Fruit fly (Drosophila melanogaster) whole organism, embryonic: ENCODE data around the gene CG46427.

Source experiments
- Awh ChIP-seq: fragments of 200-800 bp; sonication (Bioruptor generic); IDR thresholded peaks from 2 replicates; pipeline ENCODE4, ENCODE4 v1.3.6; 2022; ENCODE audit warnings: missing biosample characterization, missing genetic modification characterization
- CG10147 ChIP-seq: fragments of 200-800 bp; sonication (Bioruptor generic); optimal IDR thresholded peaks from 2 replicates; lab custom pipeline; 2019; ENCODE audit warnings: missing biosample characterization, mild to moderate bottlenecking, missing genetic modification characterization, moderate library complexity
- CG11085 ChIP-seq: fragments of 200-800 bp; sonication (Bioruptor generic); IDR thresholded peaks from 2 replicates; pipeline ENCODE4 v1.3.6; 2022; ENCODE audit warnings: missing biosample characterization, missing genetic modification characterization
- CG13424 ChIP-seq: fragments of 200-800 bp; sonication (Bioruptor generic); optimal IDR thresholded peaks from 2 replicates; lab custom pipeline; 2019; ENCODE audit warnings: missing biosample characterization, mild to moderate bottlenecking, missing genetic modification characterization, moderate library complexity
- CG13624 ChIP-seq: fragments of 200-800 bp; sonication (Bioruptor generic); optimal IDR thresholded peaks from 2 replicates; lab custom pipeline; 2016; ENCODE audit warnings: missing biosample characterization, missing genetic modification characterization
- CG1603 ChIP-seq: fragments of 200-800 bp; sonication (Bioruptor generic); optimal IDR thresholded peaks from 2 replicates; lab custom pipeline; 2019; ENCODE audit warnings: missing biosample characterization, mild to moderate bottlenecking, missing genetic modification characterization, moderate library complexity
- CG2712 ChIP-seq: fragments of 200-800 bp; optimal IDR thresholded peaks from 3 replicates; lab custom pipeline; 2019; ENCODE audit warnings: missing biosample characterization, mild to moderate bottlenecking, missing genetic modification characterization, moderate library complexity
- CG2889 ChIP-seq: fragments of 200-800 bp; sonication (Bioruptor generic); IDR thresholded peaks from 3 replicates; pipeline ENCODE4 v1.3.6; 2022; ENCODE audit warnings: missing biosample characterization, missing genetic modification characterization
- CG31224 ChIP-seq: fragments of 200-800 bp; sonication (Bioruptor generic); IDR thresholded peaks from 2 replicates; pipeline ENCODE4 v1.3.6; 2022; ENCODE audit warnings: missing biosample characterization, missing genetic modification characterization
- CG3407 ChIP-seq: fragments of 200-800 bp; sonication (Bioruptor generic); optimal IDR thresholded peaks from 2 replicates; lab custom pipeline; 2018; ENCODE audit warnings: missing biosample characterization, mild to moderate bottlenecking, missing genetic modification characterization
- CG3726 ChIP-seq: fragments of 200-800 bp; sonication (Bioruptor generic); IDR thresholded peaks from 3 replicates; pipeline ENCODE4, ENCODE4 v1.3.6; 2022; ENCODE audit warnings: missing biosample characterization, missing genetic modification characterization
- CG3838 ChIP-seq: fragments of 200-800 bp; sonication (Bioruptor generic); optimal IDR thresholded peaks from 3 replicates; lab custom pipeline; 2016; ENCODE audit warnings: missing biosample characterization, missing genetic modification characterization
- CG3995 ChIP-seq: fragments of 200-800 bp; sonication (Bioruptor generic); optimal IDR thresholded peaks from 3 replicates; lab custom pipeline; 2016; ENCODE audit warnings: missing biosample characterization, missing genetic modification characterization
- CG4820 ChIP-seq: fragments of 200-800 bp; sonication (Bioruptor generic); optimal IDR thresholded peaks from 3 replicates; lab custom pipeline; 2016; ENCODE audit warnings: missing biosample characterization, missing genetic modification characterization
- CG6175 ChIP-seq: fragments of 200-800 bp; sonication (Bioruptor generic); IDR thresholded peaks from 3 replicates; pipeline ENCODE4 v1.3.6; 2022; ENCODE audit warnings: missing biosample characterization, missing genetic modification characterization
- CG6791 ChIP-seq: fragments of 200-800 bp; sonication (Bioruptor generic); IDR thresholded peaks from 3 replicates; pipeline ENCODE4 v1.3.6; 2022; ENCODE audit warnings: missing biosample characterization, missing genetic modification characterization; ENCODE audit not compliant: partially characterized antibody
- CG8089 ChIP-seq: fragments of 200-800 bp; sonication (Bioruptor generic); optimal IDR thresholded peaks from 3 replicates; lab custom pipeline; 2016; ENCODE audit warnings: missing biosample characterization, missing genetic modification characterization
- CG9797 ChIP-seq: fragments of 200-800 bp; sonication (Bioruptor generic); optimal IDR thresholded peaks from 3 replicates; lab custom pipeline; 2018; ENCODE audit warnings: missing biosample characterization, mild to moderate bottlenecking, missing genetic modification characterization
- Dip2 ChIP-seq: fragments of 200-800 bp; sonication (Bioruptor generic); IDR thresholded peaks from 2 replicates; pipeline ENCODE4 v1.3.6; 2022; ENCODE audit warnings: missing biosample characterization, missing genetic modification characterization
- Dp ChIP-seq: fragments of 200-800 bp; sonication (Bioruptor generic); optimal IDR thresholded peaks from 2 replicates; lab custom pipeline; 2018; ENCODE audit warnings: missing biosample characterization, mild to moderate bottlenecking, missing genetic modification characterization, moderate library complexity
- ERR ChIP-seq: fragments of 200-800 bp; sonication (Bioruptor generic); optimal IDR thresholded peaks from 2 replicates; lab custom pipeline; 2016; ENCODE audit warnings: missing biosample characterization, missing genetic modification characterization
- H15 ChIP-seq: fragments of 200-800 bp; sonication (Bioruptor generic); IDR thresholded peaks from 3 replicates; pipeline ENCODE4 v1.3.6; 2022; ENCODE audit warnings: missing biosample characterization, missing genetic modification characterization
- HHEX ChIP-seq: fragments of 200-800 bp; sonication (Bioruptor generic); optimal IDR thresholded peaks from 3 replicates; lab custom pipeline; 2017; ENCODE audit warnings: missing biosample characterization, mild to moderate bottlenecking, missing genetic modification characterization, missing genetic modification reagents
- HmgZ ChIP-seq: fragments of 200-800 bp; sonication (Bioruptor generic); optimal IDR thresholded peaks from 2 replicates; lab custom pipeline; 2018; ENCODE audit warnings: missing biosample characterization, mild to moderate bottlenecking, missing genetic modification characterization
- Hr3 ChIP-seq: fragments of 200-800 bp; sonication (Bioruptor generic); optimal IDR thresholded peaks from 3 replicates; lab custom pipeline; 2016; ENCODE audit warnings: missing biosample characterization, missing genetic modification characterization
- Lhr ChIP-seq: fragments of 200-800 bp; sonication (Bioruptor generic); optimal IDR thresholded peaks from 3 replicates; lab custom pipeline; 2017; ENCODE audit warnings: mild to moderate bottlenecking, missing biosample characterization, missing genetic modification reagents, missing genetic modification characterization
- Max ChIP-seq: fragments of 200-800 bp; sonication (Bioruptor generic); optimal IDR thresholded peaks from 2 replicates; lab custom pipeline; 2016; ENCODE audit warnings: missing biosample characterization, mild to moderate bottlenecking, missing genetic modification characterization
- Med ChIP-seq: fragments of 200-800 bp; sonication (Bioruptor generic); peaks from one replicate; lab custom pipeline; 2016; ENCODE audit warnings: missing biosample characterization, missing genetic modification characterization, mild to moderate bottlenecking, inconsistent platforms, moderate library complexity
- Mes4 ChIP-seq: fragments of 200-800 bp; sonication (Bioruptor generic); optimal IDR thresholded peaks from 2 replicates; lab custom pipeline; 2016; ENCODE audit warnings: missing biosample characterization, missing genetic modification characterization
- Spps ChIP-seq: fragments of 200-800 bp; sonication (Bioruptor generic); optimal IDR thresholded peaks from 2 replicates; lab custom pipeline; 2018; ENCODE audit warnings: missing biosample characterization, mild to moderate bottlenecking, missing genetic modification characterization
- chif ChIP-seq, 2 experiments: fragments of 200-800 bp; sonication (Bioruptor generic); optimal IDR thresholded peaks; 3 replicates each; lab custom pipeline; 2016; ENCODE audit warnings: missing biosample characterization in 2 of 2, missing genetic modification characterization in 2 of 2
- cwo ChIP-seq: fragments of 200-800 bp; sonication (Bioruptor generic); optimal IDR thresholded peaks from 3 replicates; lab custom pipeline; 2017; ENCODE audit warnings: missing biosample characterization, missing genetic modification characterization, mild to moderate bottlenecking, moderate library complexity, missing genetic modification reagents
- da ChIP-seq: fragments of 200-800 bp; sonication (Bioruptor generic); optimal IDR thresholded peaks from 2 replicates; lab custom pipeline; 2016; ENCODE audit warnings: missing biosample characterization, missing genetic modification characterization
- dimm ChIP-seq: fragments of 200-800 bp; sonication (Bioruptor generic); IDR thresholded peaks from 2 replicates; pipeline ENCODE4 v1.3.6; 2022; ENCODE audit warnings: missing biosample characterization, missing genetic modification characterization
- en ChIP-seq: fragments of 200-800 bp; sonication (Bioruptor generic); optimal IDR thresholded peaks from 2 replicates; lab custom pipeline; 2016; ENCODE audit warnings: missing biosample characterization, missing genetic modification characterization
- ewg ChIP-seq: fragments of 200-800 bp; sonication (Bioruptor generic); optimal IDR thresholded peaks from 3 replicates; lab custom pipeline; 2017; ENCODE audit warnings: mild to moderate bottlenecking, missing biosample characterization, missing genetic modification reagents, missing genetic modification characterization
- hth ChIP-seq: fragments of >200 bp; optimal IDR thresholded peaks from 2 replicates; lab custom pipeline; 2017; ENCODE audit warnings: inconsistent platforms
- kah ChIP-seq: fragments of 200-800 bp; sonication (Bioruptor generic); optimal IDR thresholded peaks from 2 replicates; lab custom pipeline; 2018; ENCODE audit warnings: missing biosample characterization, mild to moderate bottlenecking, missing genetic modification characterization
- klu ChIP-seq: fragments of 200-800 bp; sonication (Bioruptor generic); IDR thresholded peaks from 2 replicates; pipeline ENCODE4 v1.3.6; 2022; ENCODE audit warnings: missing biosample characterization, missing genetic modification characterization
- mirr ChIP-seq: fragments of 200-800 bp; sonication (Bioruptor generic); optimal IDR thresholded peaks from 3 replicates; lab custom pipeline; 2018; ENCODE audit warnings: missing biosample characterization, mild to moderate bottlenecking, missing genetic modification characterization
- odd ChIP-seq: fragments of 200-800 bp; sonication (Bioruptor generic); optimal IDR thresholded peaks from 2 replicates; lab custom pipeline; 2017; ENCODE audit warnings: missing biosample characterization, mild to moderate bottlenecking, missing genetic modification characterization
- otp ChIP-seq: fragments of 200-800 bp; sonication (Bioruptor generic); IDR thresholded peaks from 3 replicates; pipeline ENCODE4, ENCODE4 v1.3.6; 2022; ENCODE audit warnings: missing biosample characterization, missing genetic modification characterization
- ranshi ChIP-seq: fragments of 200-800 bp; sonication (Bioruptor generic); IDR thresholded peaks from 2 replicates; pipeline ENCODE4 v1.3.6; 2022; ENCODE audit warnings: missing biosample characterization, missing genetic modification characterization
- sc ChIP-seq, 3 experiments: fragments of >200 bp in 2 of 3; fragments of 200-800 bp in 1 of 3; sonication (Bioruptor generic) in 1 of 3; optimal IDR thresholded peaks; 2 replicates in 2 of 3; 3 replicates in 1 of 3; lab custom pipeline; 2017; ENCODE audit warnings: mild to moderate bottlenecking in 1 of 3, missing biosample characterization in 1 of 3, missing genetic modification characterization in 1 of 3, missing genetic modification reagents in 1 of 3
- tll ChIP-seq, 2 experiments: fragments of 200-800 bp in 1 of 2; fragments of >200 bp in 1 of 2; sonication (Bioruptor generic) in 1 of 2; optimal IDR thresholded peaks; 2 replicates each; lab custom pipeline; 2017 to 2019; ENCODE audit warnings: missing biosample characterization in 2 of 2, missing genetic modification characterization in 2 of 2, mild to moderate bottlenecking in 1 of 2, moderate library complexity in 1 of 2
- trh ChIP-seq: fragments of 200-800 bp; sonication (Bioruptor generic); optimal IDR thresholded peaks from 2 replicates; lab custom pipeline; 2016; ENCODE audit warnings: missing biosample characterization, missing genetic modification characterization
- tup ChIP-seq: fragments of 200-800 bp; sonication (Bioruptor generic); optimal IDR thresholded peaks from 2 replicates; lab custom pipeline; 2016; ENCODE audit warnings: missing biosample characterization, mild to moderate bottlenecking, missing genetic modification characterization, moderate library complexity
- tx ChIP-seq: fragments of 200-800 bp; sonication (Bioruptor generic); optimal IDR thresholded peaks from 2 replicates; lab custom pipeline; 2016; ENCODE audit warnings: missing biosample characterization, missing genetic modification characterization
- vfl ChIP-seq: fragments of 200-800 bp; sonication (Bioruptor generic); optimal IDR thresholded peaks from 2 replicates; lab custom pipeline; 2016; ENCODE audit warnings: missing biosample characterization, missing genetic modification characterization
- vnd ChIP-seq: fragments of 200-800 bp; sonication (Bioruptor generic); IDR thresholded peaks from 3 replicates; pipeline ENCODE4 v1.3.6; 2022; ENCODE audit warnings: missing biosample characterization, missing genetic modification characterization; ENCODE audit not compliant: partially characterized antibody

Gene CG46427

DNA sequence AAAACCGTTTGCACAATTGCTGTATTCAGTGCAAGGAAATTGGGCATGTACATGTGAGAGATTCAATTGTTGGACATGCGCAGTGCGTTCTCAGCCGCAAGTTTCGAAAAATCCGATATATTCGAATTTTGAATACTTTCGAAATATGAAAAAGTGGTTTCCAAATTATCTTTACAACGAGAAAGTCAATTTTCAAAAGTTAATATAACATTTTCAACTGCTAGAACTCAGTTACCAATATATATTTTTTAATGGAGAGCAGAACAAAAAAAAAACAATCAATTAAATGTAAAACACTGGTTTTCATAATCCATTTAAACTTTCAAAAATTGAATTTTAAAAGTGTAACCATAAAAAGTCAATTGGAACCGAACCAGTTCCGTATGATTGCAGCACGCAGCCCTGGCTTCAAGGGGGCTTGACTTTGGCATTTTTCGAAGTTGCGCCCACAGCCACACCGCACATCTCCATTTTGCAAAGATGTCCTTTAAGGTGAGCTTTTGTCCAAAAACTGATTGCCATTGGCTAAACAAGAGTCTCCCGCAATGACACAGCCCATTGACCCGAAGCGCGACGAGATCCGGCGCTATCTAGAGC is 16.5 kb downstream of the CG46427 start, which contains the start of the genes Scgbeta and CG17202 (continued):
- no peak for TF ChIP-seq odd (GFP tag; lab: Kevin White, UChicago)
- TF ChIP-seq hth (lab: Kevin White, UChicago), result no peak
- TF ChIP-seq tll (GFP tag; optimal IDR thresholded peaks at IDR 0.05; lab: Kevin White, UChicago), result peak in 1 of 2 experiments; percentile 44
- no peak for TF ChIP-seq Dip2
- no peak for TF ChIP-seq Spps (tag; lab: Kevin White, UChicago)
- TF ChIP-seq klu (GFP tag; lab: Robert Waterston, UW), result no peak
- TF ChIP-seq sc (optimal IDR thresholded peaks at IDR 0.05; lab: Kevin White, UChicago), result no peak
- no peak for TF ChIP-seq sc (GFP tag; optimal IDR thresholded peaks at IDR 0.05; lab: Kevin White, UChicago)
- TF ChIP-seq CG3838, result no peak
- peak in 1 of 2 experiments; percentile 8 for TF ChIP-seq chif (GFP tag; optimal IDR thresholded peaks at IDR 0.05; lab: Kevin White, UChicago)
- no peak for TF ChIP-seq H15 (GFP tag; lab: Robert Waterston, UW)
- TF ChIP-seq trh (GFP tag; lab: Kevin White, UChicago), result no peak
- TF ChIP-seq CG2889, result no peak
- TF ChIP-seq en (GFP tag; lab: Kevin White, UChicago), result no peak
- TF ChIP-seq HmgZ (tag; lab: Kevin White, UChicago), result peak; percentile 62
- no peak for TF ChIP-seq CG6791 (GFP tag; lab: Robert Waterston, UW)
- peak; percentile 37; the same call in 1 of the 3 replicates for TF ChIP-seq otp
- no peak for TF ChIP-seq CG3995 (GFP tag; lab: Kevin White, UChicago)
- no peak for TF ChIP-seq CG11085
- TF ChIP-seq vnd (GFP tag; lab: Robert Waterston, UW), result no peak
- TF ChIP-seq CG13424, result peak; percentile 41
- no peak for TF ChIP-seq kah (GFP tag; lab: Kevin White, UChicago)
- no peak for TF ChIP-seq da (GFP tag; lab: Kevin White, UChicago)
- no peak for TF ChIP-seq tup (GFP tag; lab: Kevin White, UChicago)
- TF ChIP-seq Mes4, result no peak
- no peak for TF ChIP-seq mirr (GFP tag; lab: Kevin White, UChicago)
- peak; percentile 69 for TF ChIP-seq Med (GFP tag; lab: Kevin White, UChicago)
- no peak for TF ChIP-seq Hr3 (GFP tag; lab: Kevin White, UChicago)
- no peak for TF ChIP-seq CG6175 (GFP tag; lab: Robert Waterston, UW)
- peak; percentile 30 for TF ChIP-seq CG13624 (GFP tag; lab: Kevin White, UChicago)
- TF ChIP-seq CG8089 (GFP tag; lab: Kevin White, UChicago), result no peak
- no peak for TF ChIP-seq ranshi (GFP tag; lab: Robert Waterston, UW)
- TF ChIP-seq CG10147 (GFP tag; lab: Kevin White, UChicago), result no peak
- peak; percentile 66 for TF ChIP-seq Dp (GFP tag; lab: Kevin White, UChicago)
- TF ChIP-seq HHEX (GFP tag; lab: Kevin White, UChicago), result no peak
- no peak for TF ChIP-seq cwo
- no peak for TF ChIP-seq CG4820 (GFP tag; lab: Kevin White, UChicago)
- TF ChIP-seq CG2712, result no peak
- no peak for TF ChIP-seq tx (GFP tag; lab: Kevin White, UChicago)
- TF ChIP-seq Max (GFP tag; lab: Kevin White, UChicago), result peak; percentile 23
- peak; percentile 76 for TF ChIP-seq Lhr (GFP tag; lab: Kevin White, UChicago)
- TF ChIP-seq dimm (GFP tag; lab: Robert Waterston, UW), result no peak
- TF ChIP-seq ERR (GFP tag; lab: Kevin White, UChicago), result no peak
- no peak for TF ChIP-seq CG31224 (GFP tag; lab: Robert Waterston, UW)
- no peak for TF ChIP-seq vfl (GFP tag; lab: Kevin White, UChicago)
- TF ChIP-seq CG1603 (tag; lab: Kevin White, UChicago), result no peak
- TF ChIP-seq Awh (GFP tag; lab: Robert Waterston, UW), result no peak
- TF ChIP-seq CG9797 (GFP tag; lab: Kevin White, UChicago), result peak; percentile 79
- TF ChIP-seq ewg, result peak; percentile 92
- TF ChIP-seq CG3407 (GFP tag; lab: Kevin White, UChicago), result no peak
- no peak for TF ChIP-seq CG3726 (GFP tag; lab: Robert Waterston, UW)
